Worm (Caenorhabditis elegans): ENCODE measurements around the gene T24E12.2.

Gene T24E12.2

DNA sequence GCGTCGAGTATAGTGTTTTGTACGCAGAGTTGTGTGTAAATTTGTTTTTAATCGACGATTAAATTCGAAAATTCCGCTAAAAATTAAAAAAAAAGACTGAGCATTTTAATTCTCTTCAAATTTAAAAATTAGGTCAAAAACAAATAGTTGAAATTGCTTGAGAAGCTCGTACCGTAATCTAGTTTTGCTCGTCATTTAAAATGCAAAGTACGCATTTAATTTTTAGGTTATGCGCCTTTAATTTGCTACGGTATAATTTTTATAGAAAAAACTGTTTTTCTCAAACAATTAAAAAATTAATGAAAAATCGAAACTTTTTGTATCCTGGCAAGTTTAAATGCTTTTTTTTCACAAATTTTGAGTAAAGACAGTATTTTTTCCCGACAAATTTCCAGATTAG is 25.9 kb downstream of the T24E12.2 start (continued):
- no peak for TF ChIP-seq F55B11.4 (tag; optimal IDR thresholded peaks at IDR 0.05; ENCODE audit: borderline replicate concordance, insufficient read depth)
- TF ChIP-seq aptf-3 (GFP tag; IDR thresholded peaks at IDR 0.05) = no peak
- peak; percentile 98 for TF ChIP-seq xnd-1 (tag; optimal IDR thresholded peaks at IDR 0.05)
- no peak for TF ChIP-seq pbrm-1 (GFP tag; IDR thresholded peaks at IDR 0.05)
- no peak for TF ChIP-seq ama-1 (optimal IDR thresholded peaks at IDR 0.05)
- TF ChIP-seq ama-1 (GFP tag; optimal IDR thresholded peaks at IDR 0.05) = no peak
- TF ChIP-seq snpc-1.3 (tag; optimal IDR thresholded peaks at IDR 0.05; ENCODE audit: insufficient read depth) = peak; percentile 12
- TF ChIP-seq atf-7 (tag; optimal IDR thresholded peaks at IDR 0.05) = no peak
- no peak for TF ChIP-seq sea-2 (GFP tag; IDR thresholded peaks at IDR 0.05)
- TF ChIP-seq lsl-1 (GFP tag; optimal IDR thresholded peaks at IDR 0.05) = peak; percentile 95
- no peak for TF ChIP-seq mel-28 (tag; optimal IDR thresholded peaks at IDR 0.05; ENCODE audit: borderline replicate concordance)
- no peak for TF ChIP-seq ccch-3 (GFP tag; optimal IDR thresholded peaks at IDR 0.05)
- no peak for TF ChIP-seq nhr-120 (GFP tag; IDR thresholded peaks at IDR 0.05)
- no peak for TF ChIP-seq hsf-1 (GFP tag; IDR thresholded peaks at IDR 0.05)
- TF ChIP-seq B0336.3 (GFP tag; IDR thresholded peaks at IDR 0.05) = no peak
- peak; percentile 32; the same call in 1 of the 2 replicates for TF ChIP-seq D2030.7 (GFP tag; IDR thresholded peaks at IDR 0.05)
- no peak for TF ChIP-seq tbx-9 (tag; optimal IDR thresholded peaks at IDR 0.05; ENCODE audit: borderline replicate concordance)
- TF ChIP-seq F10E7.11 (tag; optimal IDR thresholded peaks at IDR 0.05) = no peak
- TF ChIP-seq F37B4.10 (GFP tag; IDR thresholded peaks at IDR 0.05) = no peak
- no peak for TF ChIP-seq Y95B8A.8 (GFP tag; IDR thresholded peaks at IDR 0.05)
- TF ChIP-seq ztf-26 (tag; optimal IDR thresholded peaks at IDR 0.05) = no peak
- TF ChIP-seq tbp1 (GFP tag; optimal IDR thresholded peaks at IDR 0.05) = no peak
- no peak for TF ChIP-seq mes-4 (tag; optimal IDR thresholded peaks at IDR 0.05)
- no peak for TF ChIP-seq hmg-1.2 (GFP tag; IDR thresholded peaks at IDR 0.05)
- no peak for TF ChIP-seq ztf-3 (GFP tag; optimal IDR thresholded peaks at IDR 0.05)
- TF ChIP-seq T07F8.4 (tag; optimal IDR thresholded peaks at IDR 0.05) = no peak
- TF ChIP-seq lag-1 (GFP tag; IDR thresholded peaks at IDR 0.05) = no peak
- TF ChIP-seq F49E8.2 (tag; optimal IDR thresholded peaks at IDR 0.05; ENCODE audit: insufficient read depth) = no peak
- no peak for TF ChIP-seq F22D6.2 (tag; optimal IDR thresholded peaks at IDR 0.05)
- TF ChIP-seq ztf-25 (GFP tag; IDR thresholded peaks at IDR 0.05) = no peak

DNA sequence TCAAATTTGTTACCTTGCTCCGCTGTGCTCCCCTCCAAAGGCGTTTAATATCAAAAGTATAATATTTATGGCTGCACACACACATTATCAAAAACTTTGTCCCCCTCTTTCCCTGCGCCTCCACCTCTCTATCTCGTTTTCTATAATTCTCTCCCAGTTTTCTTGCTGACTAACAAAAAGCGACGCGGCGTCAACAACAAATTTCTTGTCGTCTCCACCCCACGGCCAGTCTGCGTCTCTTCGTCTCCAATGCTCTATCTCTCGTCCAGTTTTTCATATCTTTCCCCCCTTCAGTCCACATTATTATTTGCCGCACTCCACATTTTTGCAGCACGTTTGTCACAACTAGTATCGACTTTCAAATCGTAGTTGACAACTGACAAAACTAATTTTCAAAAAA is 27.8 kb downstream of the T24E12.2 start:
- TF ChIP-seq snpc-3.4 (tag; optimal IDR thresholded peaks at IDR 0.05) (no peak), dpl-1 (GFP tag; optimal IDR thresholded peaks at IDR 0.05) (no peak), chd-7 (tag; optimal IDR thresholded peaks at IDR 0.05) (no peak), aptf-3 (GFP tag; IDR thresholded peaks at IDR 0.05) (no peak), die-1 (tag; optimal IDR thresholded peaks at IDR 0.05) (no peak), nfya-2 (GFP tag; IDR thresholded peaks at IDR 0.05) (no peak), snpc-4 (GFP tag; optimal IDR thresholded peaks at IDR 0.05) (no peak), snpc-4 (tag; optimal IDR thresholded peaks at IDR 0.05) (peak in 1 of 4 experiments; percentile 33), dox-1 (GFP tag; IDR thresholded peaks at IDR 0.05) (peak; percentile 70), hmg-1.2 (GFP tag; IDR thresholded peaks at IDR 0.05) (peak; percentile 93), attf-5 (GFP tag; optimal IDR thresholded peaks at IDR 0.05) (peak; percentile 38), xnd-1 (tag; optimal IDR thresholded peaks at IDR 0.05) (no peak), zfh-2 (GFP tag; conservative IDR thresholded peaks at IDR 0.05) (peak; percentile 43; the same call in 1 of the 2 replicates), lin-40 (tag; optimal IDR thresholded peaks at IDR 0.05) (peak; percentile 23), ztf-3 (GFP tag; optimal IDR thresholded peaks at IDR 0.05) (no peak), lin-54 (GFP tag; optimal IDR thresholded peaks at IDR 0.05) (no peak), nhr-80 (tag; optimal IDR thresholded peaks at IDR 0.05) (peak; percentile 87), K12H6.12 (tag; optimal IDR thresholded peaks at IDR 0.05) (peak; percentile 42), mcd-1 (GFP tag; IDR thresholded peaks at IDR 0.05) (0 out of 2 replicates have a peak, but pooled peaks have one; percentile 30), cebp-1 (GFP tag; IDR thresholded peaks at IDR 0.05) (no peak), cebp-1 (tag; optimal IDR thresholded peaks at IDR 0.05) (peak; percentile 37)

Measured in whole organism, young adult.